Worm (Caenorhabditis elegans): Measurements from ENCODE around the gene K02G10.5.

K02G10.5 gene

DNA sequence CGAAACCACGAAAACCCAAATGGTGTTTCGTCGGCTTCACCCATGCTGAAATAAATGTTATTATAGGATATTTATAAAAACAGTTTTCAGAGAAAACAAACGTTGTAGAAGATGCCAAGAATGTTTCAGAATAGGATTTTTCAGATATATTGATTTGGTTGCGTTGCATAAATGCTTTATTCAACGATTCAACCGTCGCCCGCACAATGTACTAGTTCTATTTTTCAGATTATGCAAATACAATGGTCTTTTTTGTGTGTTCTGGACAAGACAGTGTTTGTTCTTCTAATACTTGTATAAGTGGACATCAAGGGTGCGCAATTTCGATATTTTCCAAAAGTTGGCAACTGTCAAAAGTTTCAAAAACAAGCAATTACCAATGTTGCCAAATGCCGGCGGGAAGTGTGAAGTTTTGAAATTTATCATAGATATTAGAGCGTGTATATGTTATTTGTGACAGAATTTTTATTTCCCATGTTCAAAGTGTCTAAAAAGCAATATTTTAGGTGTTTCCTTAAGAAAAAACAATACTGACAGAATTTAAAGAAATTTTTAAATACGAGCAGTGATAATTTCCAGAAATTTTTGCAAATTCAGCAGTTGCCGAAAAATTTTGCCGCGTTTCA is at the start of gene K02G10.5:
K02G10.5 (minus strand) TSS at position 51 of the 626 bp plus-strand sequence.
- TF ChIP-seq med-1 (GFP tag; optimal IDR thresholded peaks at IDR 0.05; ENCODE audit: insufficient read depth) (no peak), flt-1 (GFP tag; IDR thresholded peaks at IDR 0.05) (no peak), klf-2 (GFP tag; conservative IDR thresholded peaks at IDR 0.05) (no peak), tab-1 (GFP tag; IDR thresholded peaks at IDR 0.05) (no peak), T22C8.4 (GFP tag; IDR thresholded peaks at IDR 0.05) (no peak), ref-1 (GFP tag; conservative IDR thresholded peaks at IDR 0.05) (no peak), cog-1 (tag; optimal IDR thresholded peaks at IDR 0.05) (no peak), ztf-29 (GFP tag; IDR thresholded peaks at IDR 0.05) (no peak), ztf-23 (GFP tag; IDR thresholded peaks at IDR 0.05) (no peak)

DNA sequence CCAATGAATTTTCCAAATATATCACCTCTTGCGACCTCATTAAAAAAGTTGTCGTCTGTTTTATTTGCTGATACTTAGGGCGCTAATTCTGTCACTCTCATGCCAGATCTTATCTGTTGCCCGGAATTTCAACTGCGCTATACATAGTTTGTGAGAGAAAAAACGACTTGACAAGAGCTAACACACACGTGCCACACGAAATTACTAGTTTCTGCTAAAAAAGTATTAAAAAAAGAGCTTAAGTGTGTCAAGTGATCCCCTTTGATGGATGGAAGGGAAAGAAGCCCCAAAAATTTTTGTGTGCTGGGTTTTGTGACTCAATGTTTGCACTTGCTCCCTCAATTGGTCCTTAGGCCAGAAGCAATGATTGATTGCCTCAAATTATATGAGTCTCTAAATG is 49.6 kb upstream of the K02G10.5 start:
- TF ChIP-seq flt-1 (GFP tag; IDR thresholded peaks at IDR 0.05) (no peak), tab-1 (GFP tag; IDR thresholded peaks at IDR 0.05) (no peak), ztf-23 (GFP tag; IDR thresholded peaks at IDR 0.05) (no peak), ref-1 (GFP tag; conservative IDR thresholded peaks at IDR 0.05) (no peak), ztf-29 (GFP tag; IDR thresholded peaks at IDR 0.05) (no peak), cog-1 (tag; optimal IDR thresholded peaks at IDR 0.05) (no peak), med-1 (GFP tag; optimal IDR thresholded peaks at IDR 0.05; ENCODE audit: insufficient read depth) (no peak), T22C8.4 (GFP tag; IDR thresholded peaks at IDR 0.05) (no peak), klf-2 (GFP tag; conservative IDR thresholded peaks at IDR 0.05) (no peak)

DNA sequence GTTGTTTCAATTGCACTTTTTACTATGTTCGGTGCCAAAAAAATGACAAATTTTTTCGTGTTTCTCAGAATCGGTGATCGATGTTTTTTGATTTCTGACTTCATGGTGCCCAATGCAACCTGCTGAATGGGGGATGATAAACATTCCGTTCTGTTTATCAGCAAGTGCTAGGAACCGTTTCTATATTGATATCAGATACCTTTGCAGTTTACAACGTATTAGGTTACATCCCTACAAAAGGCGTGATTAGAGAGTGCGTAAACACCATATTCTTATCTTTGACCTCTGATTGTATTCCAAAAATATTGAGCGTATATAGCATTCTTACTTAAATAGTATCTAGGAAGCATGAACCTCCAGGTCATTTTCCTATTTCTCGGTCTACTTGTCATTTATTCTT is 41.8 kb upstream of the K02G10.5 start, which contains the start of gene aman-1:
aman-1 (plus strand) TSS at position 344 of the 400 bp plus-strand sequence.
- no peak for TF ChIP-seq med-1 (GFP tag; optimal IDR thresholded peaks at IDR 0.05; ENCODE audit: insufficient read depth)
- TF ChIP-seq ztf-29 (GFP tag; IDR thresholded peaks at IDR 0.05): no peak
- no peak for TF ChIP-seq flt-1 (GFP tag; IDR thresholded peaks at IDR 0.05)

DNA sequence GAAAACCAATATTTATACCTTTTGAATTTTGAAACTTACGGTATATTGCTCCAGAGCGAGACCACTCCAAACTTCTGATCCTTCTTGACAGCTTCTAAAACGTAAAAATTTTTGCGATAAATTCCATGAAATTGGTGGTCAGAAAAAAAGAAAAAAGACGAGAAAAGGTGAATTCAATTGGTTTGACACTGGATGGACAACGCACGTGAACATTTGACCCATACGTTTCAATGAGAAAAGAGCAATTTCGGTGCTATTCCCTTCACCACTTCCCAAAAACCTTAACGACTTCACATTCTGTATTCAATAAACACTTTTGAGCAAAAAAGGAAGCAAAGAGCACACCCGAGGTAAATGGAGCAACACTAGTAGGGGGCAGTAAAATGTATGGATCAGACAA is 36.4 kb upstream of the K02G10.5 start, which contains the start of gene acc-3:
acc-3 (minus strand) TSS at position 101 of the 400 bp plus-strand sequence.
- TF ChIP-seq ztf-29 (GFP tag; IDR thresholded peaks at IDR 0.05) (no peak), med-1 (GFP tag; optimal IDR thresholded peaks at IDR 0.05; ENCODE audit: insufficient read depth) (no peak), ref-1 (GFP tag; conservative IDR thresholded peaks at IDR 0.05) (no peak), klf-2 (GFP tag; conservative IDR thresholded peaks at IDR 0.05) (no peak), tab-1 (GFP tag; IDR thresholded peaks at IDR 0.05) (no peak), cog-1 (tag; optimal IDR thresholded peaks at IDR 0.05) (no peak), T22C8.4 (GFP tag; IDR thresholded peaks at IDR 0.05) (no peak), ztf-23 (GFP tag; IDR thresholded peaks at IDR 0.05) (no peak), flt-1 (GFP tag; IDR thresholded peaks at IDR 0.05) (no peak)

DNA sequence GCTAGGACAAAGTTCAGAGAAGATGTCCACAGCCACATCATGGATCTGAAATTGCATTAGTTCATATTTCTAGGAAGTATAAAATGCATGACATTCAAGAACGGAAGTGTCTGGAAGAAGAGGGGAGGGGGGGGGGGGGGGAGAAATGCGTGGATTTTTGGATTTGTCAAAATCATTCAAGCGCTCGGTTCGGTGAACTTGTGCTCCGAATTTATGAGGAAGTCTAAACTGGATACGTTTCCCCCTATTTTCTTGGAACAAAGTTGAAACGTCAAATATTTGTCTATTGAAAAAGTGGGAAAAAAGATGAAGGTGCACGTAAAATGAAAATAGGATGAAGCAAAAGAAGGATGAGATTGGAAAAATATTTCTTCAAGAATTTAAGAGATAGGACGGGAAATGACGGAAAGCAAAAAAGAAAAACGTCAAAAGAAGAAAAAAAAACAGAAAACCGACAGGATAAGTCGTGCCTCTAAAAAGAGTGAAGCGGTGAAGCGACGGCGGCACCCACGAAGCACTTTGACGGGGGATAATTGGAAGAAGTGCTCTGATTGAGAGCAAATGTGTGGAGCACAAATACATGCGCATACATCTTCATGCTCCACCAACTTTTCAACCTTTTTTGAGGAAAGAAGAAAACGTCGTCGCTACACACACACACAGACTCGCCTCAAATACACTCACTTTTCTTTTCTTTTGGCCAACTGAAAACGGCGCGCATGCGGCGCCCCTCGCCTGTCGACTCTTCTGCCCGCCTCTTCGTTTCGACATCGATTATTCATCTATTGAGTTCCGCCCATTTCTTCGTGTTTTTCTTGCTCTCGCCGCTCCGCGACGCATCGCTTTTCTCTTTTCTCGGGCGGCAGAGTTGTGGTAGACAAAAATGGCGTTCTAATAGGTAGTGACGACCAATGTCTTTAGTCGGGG is 29.9 kb upstream of the K02G10.5 start, which contains the start of gene F55D10.4:
F55D10.4 (minus strand) TSS at position 51 of the 927 bp plus-strand sequence.
- TF ChIP-seq flt-1 (GFP tag; IDR thresholded peaks at IDR 0.05) (no peak), ztf-23 (GFP tag; IDR thresholded peaks at IDR 0.05) (no peak), ref-1 (GFP tag; conservative IDR thresholded peaks at IDR 0.05) (no peak), med-1 (GFP tag; optimal IDR thresholded peaks at IDR 0.05; ENCODE audit: insufficient read depth) (no peak), tab-1 (GFP tag; IDR thresholded peaks at IDR 0.05) (no peak), ztf-29 (GFP tag; IDR thresholded peaks at IDR 0.05) (no peak), T22C8.4 (GFP tag; IDR thresholded peaks at IDR 0.05) (no peak), cog-1 (tag; optimal IDR thresholded peaks at IDR 0.05) (no peak), klf-2 (GFP tag; conservative IDR thresholded peaks at IDR 0.05) (no peak)

DNA sequence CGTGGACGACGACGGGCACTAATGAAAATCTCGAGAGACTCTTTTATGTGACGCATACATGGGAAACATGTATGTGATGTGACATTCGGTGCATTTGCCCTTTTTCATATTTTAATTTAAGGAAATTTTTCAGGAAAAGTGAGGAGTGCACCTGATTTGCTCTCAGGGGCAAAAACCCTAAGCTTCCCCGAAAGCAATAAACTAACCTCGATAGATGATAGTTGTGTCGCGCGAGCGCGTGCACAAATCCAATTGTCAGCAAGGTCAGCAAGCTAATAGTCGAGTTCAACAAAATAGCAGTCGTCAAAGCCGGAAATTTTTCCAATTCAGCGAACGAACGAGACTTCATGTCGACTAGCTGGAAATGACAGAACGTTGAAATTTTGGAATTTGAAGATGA is 27.1 kb upstream of the K02G10.5 start:
- TF ChIP-seq klf-2 (GFP tag; conservative IDR thresholded peaks at IDR 0.05) (no peak), ztf-23 (GFP tag; IDR thresholded peaks at IDR 0.05) (no peak), ref-1 (GFP tag; conservative IDR thresholded peaks at IDR 0.05) (no peak)

DNA sequence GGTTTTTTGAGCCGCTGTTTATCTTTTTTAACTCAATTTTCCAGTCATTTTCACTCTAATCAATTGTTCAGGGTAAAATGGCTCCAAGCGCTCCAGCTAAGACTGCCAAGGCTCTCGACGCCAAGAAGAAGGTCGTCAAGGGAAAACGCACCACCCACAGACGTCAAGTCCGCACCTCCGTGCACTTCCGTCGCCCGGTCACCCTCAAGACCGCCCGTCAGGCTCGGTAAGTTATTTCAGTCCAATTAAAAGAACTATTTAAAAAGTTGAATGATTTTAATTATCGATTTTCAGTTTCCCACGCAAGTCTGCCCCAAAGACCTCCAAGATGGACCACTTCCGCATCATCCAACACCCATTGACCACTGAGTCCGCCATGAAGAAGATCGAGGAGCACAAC is 24.1 kb upstream of the K02G10.5 start, which contains the start of gene rpl-25.1:
rpl-25.1 (plus strand) TSS at position 72 of the 400 bp plus-strand sequence.
- TF ChIP-seq med-1 (GFP tag; optimal IDR thresholded peaks at IDR 0.05; ENCODE audit: insufficient read depth) (no peak), klf-2 (GFP tag; conservative IDR thresholded peaks at IDR 0.05) (no peak), tab-1 (GFP tag; IDR thresholded peaks at IDR 0.05) (0 out of 2 replicates have a peak, but pooled peaks have one; percentile 20), ref-1 (GFP tag; conservative IDR thresholded peaks at IDR 0.05) (no peak), ztf-29 (GFP tag; IDR thresholded peaks at IDR 0.05) (no peak), cog-1 (tag; optimal IDR thresholded peaks at IDR 0.05) (no peak), ztf-23 (GFP tag; IDR thresholded peaks at IDR 0.05) (no peak), T22C8.4 (GFP tag; IDR thresholded peaks at IDR 0.05) (peak; percentile 39; the same call in 1 of the 2 replicates), flt-1 (GFP tag; IDR thresholded peaks at IDR 0.05) (no peak)

DNA sequence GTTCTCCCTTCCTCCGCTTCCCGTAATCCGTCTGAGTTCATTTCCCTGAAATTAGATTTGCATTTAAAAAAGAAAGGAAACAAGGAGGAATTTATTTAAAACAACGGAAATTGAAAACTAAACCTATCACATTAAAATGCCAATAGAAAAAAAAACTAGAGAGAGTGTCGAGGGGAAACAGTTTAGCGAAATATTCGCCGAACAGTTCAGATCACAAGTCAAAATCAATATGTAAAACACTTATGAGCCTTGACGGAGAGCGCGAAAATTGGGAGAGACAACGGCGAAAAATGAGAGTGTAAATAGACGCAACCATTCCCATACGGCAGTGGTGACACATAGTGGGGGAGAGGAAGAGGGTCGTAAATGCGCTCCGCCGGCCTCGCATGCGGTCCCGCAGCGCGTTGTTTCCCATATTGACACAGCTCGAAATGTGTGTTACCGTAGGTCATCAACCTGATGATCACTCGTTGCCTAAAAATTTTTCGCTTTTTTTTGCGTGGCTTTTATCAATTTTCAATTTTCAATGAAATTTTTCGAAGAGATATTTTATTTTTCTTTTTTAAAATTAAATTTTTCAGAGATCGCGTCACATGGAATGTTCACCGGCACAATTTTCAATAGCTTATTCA is 20.8 kb upstream of the K02G10.5 start, which contains the start of the genes dnj-14 and glit-1:
dnj-14 (minus strand) TSS at position 51 of the 632 bp plus-strand sequence.
glit-1 (plus strand) TSS at position 582 of the 632 bp plus-strand sequence.
- TF ChIP-seq med-1 (GFP tag; optimal IDR thresholded peaks at IDR 0.05; ENCODE audit: insufficient read depth) (no peak), T22C8.4 (GFP tag; IDR thresholded peaks at IDR 0.05) (peak; percentile 5; the same call in 1 of the 2 replicates), tab-1 (GFP tag; IDR thresholded peaks at IDR 0.05) (no peak), ztf-29 (GFP tag; IDR thresholded peaks at IDR 0.05) (no peak), klf-2 (GFP tag; conservative IDR thresholded peaks at IDR 0.05) (no peak), ref-1 (GFP tag; conservative IDR thresholded peaks at IDR 0.05) (no peak), ztf-23 (GFP tag; IDR thresholded peaks at IDR 0.05) (peak; percentile 77), flt-1 (GFP tag; IDR thresholded peaks at IDR 0.05) (peak; percentile 72), cog-1 (tag; optimal IDR thresholded peaks at IDR 0.05) (peak; percentile 83)

Data from whole organism, midembryonic.